Worm (Caenorhabditis elegans) whole organism, mixed stage, embryonic: ENCODE measurements around the gene nas-33.

Experiments
- ces-1 ChIP-seq: fragments of 150-350 bp; optimal IDR thresholded peaks from 2 replicates; lab custom pipeline; 2014; ENCODE audit warnings: missing biosample characterization, missing genetic modification reagents, missing genetic modification characterization
- lin-13 ChIP-seq: fragments of 150-350 bp; optimal IDR thresholded peaks from 2 replicates; lab custom pipeline; 2014; ENCODE audit warnings: missing biosample characterization, missing genetic modification characterization
- nhr-12 ChIP-seq: fragments of 150-350 bp; optimal IDR thresholded peaks from 2 replicates; lab custom pipeline; 2014; ENCODE audit warnings: missing biosample characterization, missing genetic modification characterization
- nhr-28 ChIP-seq: fragments of 150-350 bp; optimal IDR thresholded peaks from 2 replicates; lab custom pipeline; 2014; ENCODE audit warnings: missing biosample characterization, missing genetic modification characterization
- pha-4 ChIP-seq: fragments of 150-350 bp; optimal IDR thresholded peaks from 2 replicates; lab custom pipeline; 2018; ENCODE audit warnings: missing biosample characterization, missing genetic modification reagents, missing genetic modification characterization
- unc-62 ChIP-seq: fragments of 150-350 bp; optimal IDR thresholded peaks from 2 replicates; lab custom pipeline; 2014; ENCODE audit warnings: missing biosample characterization, missing genetic modification reagents, missing genetic modification characterization
- zip-8 ChIP-seq: fragments of 150-350 bp; optimal IDR thresholded peaks from 2 replicates; lab custom pipeline; 2014; ENCODE audit warnings: missing biosample characterization, missing genetic modification characterization
- ztf-11 ChIP-seq: fragments of 150-350 bp; optimal IDR thresholded peaks from 2 replicates; lab custom pipeline; 2014; ENCODE audit warnings: missing biosample characterization, missing genetic modification characterization

DNA sequence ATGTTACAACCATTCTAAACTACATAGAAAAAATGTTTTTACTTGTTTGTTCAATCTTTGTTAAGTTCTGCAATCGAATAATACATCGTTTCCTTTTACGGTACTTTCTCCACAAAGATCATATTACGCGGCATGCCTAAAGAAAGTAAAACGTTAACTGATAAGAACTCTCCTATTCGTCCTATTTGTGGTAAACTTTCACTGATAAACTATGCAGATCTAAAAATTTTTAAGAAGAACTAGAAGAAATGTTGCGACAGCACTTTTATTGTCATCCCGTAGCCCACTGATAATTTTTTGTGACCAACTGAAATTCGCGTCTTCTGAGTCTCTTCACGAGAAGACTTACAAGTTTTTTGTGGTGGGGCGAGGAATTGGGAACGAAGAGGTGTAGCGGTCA is 27.9 kb downstream of the nas-33 start:
- TF ChIP-seq unc-62 (GFP tag; lab: Kevin White, UChicago) (no peak), ztf-11 (tag; lab: Kevin White, UChicago) (no peak), nhr-28 (tag; lab: Kevin White, UChicago) (no peak), lin-13 (tag; lab: Kevin White, UChicago) (no peak), zip-8 (no peak), pha-4 (tag; lab: Kevin White, UChicago) (no peak), ces-1 (GFP tag; lab: Kevin White, UChicago) (no peak), nhr-12 (tag; lab: Kevin White, UChicago) (no peak)
